Fruit fly (Drosophila melanogaster): Measurements from ENCODE around the gene CG34348.

Gene CG34348

dm6 chrX:11340719-11341322 is 1.1 kb downstream of the CG34348 start (continued):
- TF ChIP-seq fd59A (GFP tag; optimal IDR thresholded peaks at IDR 0.05) = no peak
- peak; percentile 74 for TF ChIP-seq svp (GFP tag)
- no peak for TF ChIP-seq Lpt (GFP tag; optimal IDR thresholded peaks at IDR 0.05)
- TF ChIP-seq CG6163 (GFP tag; IDR thresholded peaks at IDR 0.05) = peak; percentile 35; the same call in 1 of the 3 replicates
- peak; percentile 37 for TF ChIP-seq CG6792 (GFP tag; optimal IDR thresholded peaks at IDR 0.05)
- peak; percentile 5 for TF ChIP-seq Sox15 (GFP tag; optimal IDR thresholded peaks at IDR 0.05)
- peak; percentile 17 for TF ChIP-seq lz (GFP tag; optimal IDR thresholded peaks at IDR 0.05)
- no peak for TF ChIP-seq Ets21C (GFP tag; optimal IDR thresholded peaks at IDR 0.05)
- no peak for TF ChIP-seq net (GFP tag; optimal IDR thresholded peaks at IDR 0.05)

- peak; percentile 69 for TF ChIP-seq vri (GFP tag; optimal IDR thresholded peaks at IDR 0.05)
- TF ChIP-seq svp (GFP tag) = peak; percentile 66
- no peak for TF ChIP-seq CG11762 (GFP tag; optimal IDR thresholded peaks at IDR 0.05; ENCODE audit: insufficient read depth)
- 0 out of 3 replicates have a peak, but pooled peaks have one; percentile 27 for TF ChIP-seq CG6163 (GFP tag; IDR thresholded peaks at IDR 0.05)
- TF ChIP-seq Eip78C (GFP tag) = peak; percentile 39
- no peak for TF ChIP-seq CG8119 (GFP tag; IDR thresholded peaks at IDR 0.05)
- peak; percentile 11 for TF ChIP-seq CG32006 (GFP tag; optimal IDR thresholded peaks at IDR 0.05)
Observed at dm6 chrX:11342168-11342567, 2.5 kb downstream of the CG34348 start.

- TF ChIP-seq Eip75B (GFP tag; optimal IDR thresholded peaks at IDR 0.05) (no peak), Sox15 (GFP tag; optimal IDR thresholded peaks at IDR 0.05) (no peak), CG10669 (GFP tag; optimal IDR thresholded peaks at IDR 0.05) (no peak), pdm3 (GFP tag; optimal IDR thresholded peaks at IDR 0.05) (no peak), CG11762 (GFP tag; optimal IDR thresholded peaks at IDR 0.05; ENCODE audit: insufficient read depth) (no peak), CG8119 (GFP tag; IDR thresholded peaks at IDR 0.05) (no peak), ss (GFP tag; optimal IDR thresholded peaks at IDR 0.05) (no peak), Hr4 (GFP tag; optimal IDR thresholded peaks at IDR 0.05) (no peak), CG34406 (GFP tag; optimal IDR thresholded peaks at IDR 0.05) (no peak)
Observed at dm6 chrX:11342771-11343170, 3.1 kb downstream of the CG34348 start.

dm6 chrX:11347809-11348208 is 8.1 kb downstream of the CG34348 start, which contains the start of the genes GCS1 and CG11756:
TSS of gene GCS1 (minus strand) at chrX:11348001.
TSS of gene CG11756 (plus strand) at chrX:11348120.
- TF ChIP-seq CG3032 (tag; optimal IDR thresholded peaks at IDR 0.05) (peak; percentile 1), svp (GFP tag) (no peak), Eip78C (GFP tag) (peak; percentile 0), CG16779 (tag; optimal IDR thresholded peaks at IDR 0.05) (no peak), Sox14 (GFP tag; optimal IDR thresholded peaks at IDR 0.05) (peak; percentile 42), Smox (GFP tag; optimal IDR thresholded peaks at IDR 0.05) (no peak), Hr38 (GFP tag; optimal IDR thresholded peaks at IDR 0.05) (no peak), CG9139 (GFP tag; optimal IDR thresholded peaks at IDR 0.05) (no peak), ss (GFP tag; optimal IDR thresholded peaks at IDR 0.05) (no peak), Ets21C (GFP tag; optimal IDR thresholded peaks at IDR 0.05) (no peak)

- TF ChIP-seq CG6854 (GFP tag; optimal IDR thresholded peaks at IDR 0.05) (no peak), vri (GFP tag; optimal IDR thresholded peaks at IDR 0.05) (peak; percentile 21), CG6276 (GFP tag; optimal IDR thresholded peaks at IDR 0.05) (no peak), Sox102F (GFP tag; optimal IDR thresholded peaks at IDR 0.05) (no peak), CG10631 (GFP tag; optimal IDR thresholded peaks at IDR 0.05) (no peak), cyc (GFP tag; optimal IDR thresholded peaks at IDR 0.05) (peak; percentile 6), Smox (GFP tag; optimal IDR thresholded peaks at IDR 0.05) (peak; percentile 5), fkh (GFP tag; optimal IDR thresholded peaks at IDR 0.05) (no peak)
Observed at dm6 chrX:11348829-11349228, 9.2 kb downstream of the CG34348 start, which contains the start of gene CG1738. TSS of gene CG1738 (plus strand) at chrX:11349049.
